Fruit fly (Drosophila melanogaster) whole organism, wandering third instar larva: ENCODE results near the gene siz.

Experiments
- Abd-B ChIP-seq: fragments of >200 bp; optimal IDR thresholded peaks from 2 replicates; lab custom pipeline; 2017; ENCODE audit warnings: missing biosample characterization, missing genetic modification characterization
- CG32264 ChIP-seq: fragments of 200-800 bp; sonication (Bioruptor generic); optimal IDR thresholded peaks from 2 replicates; lab custom pipeline; 2016; ENCODE audit warnings: missing biosample characterization, missing genetic modification characterization
- CG9705 ChIP-seq: fragments of 200-800 bp; sonication (Bioruptor generic); optimal IDR thresholded peaks from 2 replicates; lab custom pipeline; 2018; ENCODE audit warnings: missing biosample characterization, mild to moderate bottlenecking, missing genetic modification characterization
- CrebA ChIP-seq: fragments of 200-800 bp; sonication (Bioruptor generic); optimal IDR thresholded peaks from 2 replicates; lab custom pipeline; 2016; ENCODE audit warnings: missing biosample characterization, mild to moderate bottlenecking, missing genetic modification characterization, borderline replicate concordance
- Dfd ChIP-seq: fragments of >200 bp; optimal IDR thresholded peaks from 2 replicates; lab custom pipeline; 2017; ENCODE audit warnings: missing biosample characterization, missing genetic modification characterization
- Dif ChIP-seq: fragments of 200-275, 200-300 bp; sonication (Bioruptor generic); optimal IDR thresholded peaks from 2 replicates; lab custom pipeline; 2018; ENCODE audit warnings: missing biosample characterization, missing genetic modification characterization; ENCODE audit not compliant: partially characterized antibody
- GATAd ChIP-seq: sonication (Bioruptor generic); optimal IDR thresholded peaks from 2 replicates; lab custom pipeline; 2016; ENCODE audit warnings: missing biosample characterization, missing genetic modification characterization
- HLH106 ChIP-seq: fragments of 200-800 bp; optimal IDR thresholded peaks from 3 replicates; lab custom pipeline; 2019; ENCODE audit warnings: missing biosample characterization, mild to moderate bottlenecking, missing genetic modification characterization, moderate library complexity
- Hnf4 ChIP-seq: fragments of 200-800 bp; sonication (Bioruptor generic); optimal IDR thresholded peaks from 2 replicates; lab custom pipeline; 2016; ENCODE audit warnings: missing biosample characterization, mild to moderate bottlenecking, missing genetic modification characterization
- Hr78 ChIP-seq: fragments of >200 bp; optimal IDR thresholded peaks from 2 replicates; lab custom pipeline; 2017; ENCODE audit warnings: missing biosample characterization, missing genetic modification characterization
- Hr83 ChIP-seq: fragments of 200-300 bp; sonication (Bioruptor generic); optimal IDR thresholded peaks from 2 replicates; lab custom pipeline; 2016; ENCODE audit warnings: missing biosample characterization, mild to moderate bottlenecking, missing genetic modification characterization, moderate library complexity; ENCODE audit not compliant: poor library complexity, severe bottlenecking
- Jra ChIP-seq: sonication (Bioruptor generic); optimal IDR thresholded peaks from 2 replicates; lab custom pipeline; 2016; ENCODE audit warnings: missing biosample characterization, missing genetic modification characterization
- Mio ChIP-seq: sonication (Bioruptor generic); optimal IDR thresholded peaks from 2 replicates; lab custom pipeline; 2016; ENCODE audit warnings: missing biosample characterization, missing genetic modification characterization
- Myc ChIP-seq: fragments of >200 bp; optimal IDR thresholded peaks from 2 replicates; lab custom pipeline; 2017
- N ChIP-seq: fragments of >200 bp; optimal IDR thresholded peaks from 2 replicates; lab custom pipeline; 2018; ENCODE audit warnings: missing biosample characterization, missing external identifiers, missing genetic modification characterization
- OdsH ChIP-seq: fragments of 200-800 bp; sonication (Bioruptor generic); optimal IDR thresholded peaks from 2 replicates; lab custom pipeline; 2016; ENCODE audit warnings: missing biosample characterization, mild to moderate bottlenecking, missing genetic modification characterization
- Rel ChIP-seq, 2 experiments: fragments of 200-800 bp; sonication (Bioruptor generic) in 1 of 2; optimal IDR thresholded peaks; 2 replicates in 1 of 2; 3 replicates in 1 of 2; lab custom pipeline; 2016 to 2019; ENCODE audit warnings: mild to moderate bottlenecking in 2 of 2, missing biosample characterization in 2 of 2, missing genetic modification characterization in 2 of 2, moderate library complexity in 1 of 2
- Sp1 ChIP-seq: fragments of 200-800 bp; sonication (Bioruptor generic); optimal IDR thresholded peaks from 3 replicates; lab custom pipeline; 2019; ENCODE audit warnings: missing biosample characterization, mild to moderate bottlenecking, missing genetic modification characterization, moderate library complexity
- Vsx2 ChIP-seq: fragments of 200-300, 225-300 bp; sonication (Bioruptor generic); optimal IDR thresholded peaks from 2 replicates; lab custom pipeline; 2018; ENCODE audit warnings: missing biosample characterization, missing genetic modification characterization; ENCODE audit not compliant: partially characterized antibody
- br ChIP-seq: fragments of 200-800 bp; sonication (Bioruptor generic); optimal IDR thresholded peaks from 2 replicates; lab custom pipeline; 2016; ENCODE audit warnings: missing biosample characterization, missing genetic modification characterization
- brk ChIP-seq: fragments of 200-800 bp; sonication (Bioruptor generic); optimal IDR thresholded peaks from 2 replicates; lab custom pipeline; 2016; ENCODE audit warnings: missing biosample characterization, mild to moderate bottlenecking, missing genetic modification characterization
- dl ChIP-seq, 2 experiments: fragments of 175-275, 200-275 bp in 1 of 2; fragments of 200-275 bp in 1 of 2; sonication (Bioruptor generic); optimal IDR thresholded peaks; lab custom pipeline; 2018; ENCODE audit warnings: mild to moderate bottlenecking in 2 of 2, missing biosample characterization in 2 of 2, missing genetic modification characterization in 2 of 2, moderate library complexity in 2 of 2; ENCODE audit not compliant: partially characterized antibody in 2 of 2, insufficient read depth in 1 of 2
- dmrt93B ChIP-seq: fragments of 200-800 bp; sonication (Bioruptor generic); optimal IDR thresholded peaks from 2 replicates; lab custom pipeline; 2018; ENCODE audit warnings: missing biosample characterization, mild to moderate bottlenecking, missing genetic modification characterization
- dsf ChIP-seq: sonication (Bioruptor generic); optimal IDR thresholded peaks from 2 replicates; lab custom pipeline; 2016; ENCODE audit warnings: missing biosample characterization, missing genetic modification characterization, borderline replicate concordance
- ey ChIP-seq: fragments of 200-800 bp; sonication (Bioruptor generic); optimal IDR thresholded peaks from 2 replicates; lab custom pipeline; 2016; ENCODE audit warnings: missing biosample characterization, missing genetic modification characterization
- foxo ChIP-seq, 2 experiments: fragments of 200-800 bp; sonication (Bioruptor generic); optimal IDR thresholded peaks; 2 replicates in 1 of 2; 3 replicates in 1 of 2; lab custom pipeline; 2016 to 2017; ENCODE audit warnings: missing biosample characterization in 2 of 2, missing genetic modification characterization in 2 of 2
- fru ChIP-seq: fragments of 200-800 bp; sonication (Bioruptor generic); optimal IDR thresholded peaks from 3 replicates; lab custom pipeline; 2016; ENCODE audit warnings: missing biosample characterization, mild to moderate bottlenecking, missing genetic modification characterization
- h ChIP-seq: fragments of 200-800 bp; sonication (Bioruptor generic); optimal IDR thresholded peaks from 3 replicates; lab custom pipeline; 2016; ENCODE audit warnings: missing biosample characterization, mild to moderate bottlenecking, missing genetic modification characterization
- jim ChIP-seq: fragments of 175-275, 200-325 bp; sonication (Bioruptor generic); optimal IDR thresholded peaks from 2 replicates; lab custom pipeline; 2016; ENCODE audit warnings: missing biosample characterization, mild to moderate bottlenecking, missing genetic modification characterization
- lola ChIP-seq: fragments of >200 bp; optimal IDR thresholded peaks from 2 replicates; lab custom pipeline; 2017; ENCODE audit warnings: missing biosample characterization, missing genetic modification characterization
- pan ChIP-seq: fragments of >200 bp; optimal IDR thresholded peaks from 2 replicates; lab custom pipeline; 2017
- psq ChIP-seq: fragments of 200-800 bp; sonication (Bioruptor generic); optimal IDR thresholded peaks from 3 replicates; lab custom pipeline; 2017; ENCODE audit warnings: missing biosample characterization, mild to moderate bottlenecking, missing genetic modification characterization, moderate library complexity
- rgr ChIP-seq: fragments of 200-800 bp; sonication (Bioruptor generic); optimal IDR thresholded peaks from 3 replicates; lab custom pipeline; 2016; ENCODE audit warnings: missing biosample characterization, mild to moderate bottlenecking, missing genetic modification characterization
- sage ChIP-seq: fragments of 200-800 bp; sonication (Bioruptor generic); optimal IDR thresholded peaks from 2 replicates; lab custom pipeline; 2016; ENCODE audit warnings: missing biosample characterization, mild to moderate bottlenecking, missing genetic modification characterization
- sv ChIP-seq: fragments of 200-800 bp; sonication (Bioruptor generic); optimal IDR thresholded peaks from 3 replicates; lab custom pipeline; 2016; ENCODE audit warnings: missing biosample characterization, missing genetic modification characterization
- tai ChIP-seq: sonication (Bioruptor generic); optimal IDR thresholded peaks from 2 replicates; lab custom pipeline; 2016; ENCODE audit warnings: missing biosample characterization, missing genetic modification characterization
- usp ChIP-seq: fragments of >200 bp; optimal IDR thresholded peaks from 2 replicates; lab custom pipeline; 2017; ENCODE audit warnings: missing biosample characterization, missing genetic modification characterization
- woc ChIP-seq: sonication (Bioruptor generic); optimal IDR thresholded peaks from 2 replicates; lab custom pipeline; 2016; ENCODE audit warnings: missing biosample characterization, mild to moderate bottlenecking, missing genetic modification characterization

The siz gene

DNA sequence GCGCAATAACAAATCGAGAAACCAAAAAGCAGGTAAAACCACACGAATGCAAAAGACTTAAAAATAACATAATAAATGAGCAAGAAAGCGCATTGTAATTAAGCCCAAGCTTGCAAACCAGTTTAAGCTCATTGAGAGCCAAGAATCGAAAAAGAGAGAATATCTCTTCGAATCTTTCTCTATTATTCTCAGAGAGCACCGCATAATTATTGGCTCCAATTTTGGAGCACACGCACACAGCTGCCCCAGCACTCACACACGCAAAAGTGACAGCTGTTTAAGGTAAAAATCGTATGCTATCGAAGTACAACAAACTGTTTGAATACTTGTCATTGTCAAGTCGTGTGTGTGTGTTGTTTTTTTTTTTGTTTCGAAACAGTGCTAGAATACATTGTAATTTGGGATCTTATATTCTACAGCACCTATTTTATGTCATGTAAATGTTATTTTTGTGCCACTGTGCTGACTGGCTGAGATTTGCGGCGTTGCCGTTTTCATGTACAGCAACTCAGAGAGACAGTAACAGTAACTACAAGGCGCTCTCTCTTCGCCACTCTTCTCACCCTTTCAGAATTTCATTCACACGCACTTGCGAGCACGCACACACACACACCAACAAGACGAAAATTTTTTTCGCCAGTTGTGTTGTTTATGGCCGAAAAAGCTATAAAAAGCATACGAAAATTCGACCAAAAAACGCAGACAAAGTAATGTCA lies 24.8 kb upstream of the siz start (continued):
- TF ChIP-seq pan (lab: Kevin White, UChicago) (no peak), GATAd (GFP tag; lab: Kevin White, UChicago) (no peak), h (peak; percentile 87), dmrt93B (GFP tag; lab: Kevin White, UChicago) (peak; percentile 31), brk (GFP tag; lab: Kevin White, UChicago) (peak; percentile 42), Jra (peak; percentile 52), foxo (GFP tag; optimal IDR thresholded peaks at IDR 0.05; lab: Kevin White, UChicago) (peak in 1 of 2 experiments; percentile 84)
- TF ChIP-seq, all 38 proteins: peak for 22

DNA sequence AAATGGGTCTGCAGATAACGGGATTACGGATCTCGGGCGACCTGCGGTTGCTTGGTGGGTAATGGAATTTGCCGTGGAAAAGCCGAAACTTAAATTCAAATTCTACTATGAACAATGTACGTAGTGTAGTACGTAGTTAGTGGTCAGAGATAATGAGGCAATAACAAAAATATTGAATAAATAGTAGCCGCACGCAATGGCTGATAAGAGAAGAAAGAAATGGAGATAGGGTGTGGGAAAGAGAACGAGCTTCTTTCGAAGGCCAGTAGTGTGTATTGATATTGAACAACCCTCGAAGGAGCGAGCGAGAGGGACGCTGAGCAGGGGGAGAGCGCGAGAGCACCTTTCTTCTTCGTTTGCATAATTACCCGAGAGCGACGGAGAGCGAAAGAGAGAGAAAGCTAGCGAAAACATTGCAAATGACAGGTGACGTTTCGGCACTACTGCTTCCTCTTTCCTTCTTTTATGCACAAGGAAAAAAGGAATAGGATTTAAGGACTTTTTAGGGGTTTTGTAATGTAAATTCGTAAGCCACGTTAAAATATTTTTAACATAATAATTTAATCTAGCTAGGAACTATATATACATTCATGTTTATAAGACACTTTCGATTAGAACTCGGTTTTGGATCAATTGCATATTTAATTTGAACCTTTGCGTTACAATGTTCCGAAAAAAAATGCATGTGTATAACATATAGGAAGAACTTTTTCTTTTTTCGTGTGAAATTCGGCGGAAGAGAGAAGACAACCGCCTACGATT lies 23.3 kb upstream of the siz start:
- TF ChIP-seq pan (lab: Kevin White, UChicago), result no peak
- TF ChIP-seq Myc (lab: Kevin White, UChicago), result no peak
- TF ChIP-seq dl (GFP tag; optimal IDR thresholded peaks at IDR 0.05; lab: Kevin White, UChicago; ENCODE audit: insufficient read depth in 1 of 2, partially characterized antibody in 2 of 2), result peak; percentile 61 to 65
- TF ChIP-seq br (GFP tag; lab: Kevin White, UChicago), result no peak
- TF ChIP-seq rgr (GFP tag; lab: Kevin White, UChicago), result peak; percentile 23
- no peak for TF ChIP-seq CG32264 (GFP tag; lab: Kevin White, UChicago)
- no peak for TF ChIP-seq HLH106 (tag; lab: Kevin White, UChicago)
- TF ChIP-seq Vsx2 (GFP tag; lab: Kevin White, UChicago), result no peak
- TF ChIP-seq brk (GFP tag; lab: Kevin White, UChicago), result no peak
- TF ChIP-seq Mio (GFP tag; lab: Kevin White, UChicago), result no peak
- no peak for TF ChIP-seq lola (GFP tag; lab: Kevin White, UChicago)
- TF ChIP-seq foxo (GFP tag; optimal IDR thresholded peaks at IDR 0.05; lab: Kevin White, UChicago), result peak in 1 of 2 experiments; percentile 10
- no peak for TF ChIP-seq usp (GFP tag; lab: Kevin White, UChicago)
- no peak for TF ChIP-seq Jra
- TF ChIP-seq Hr83 (GFP tag; lab: Kevin White, UChicago), result no peak
- no peak for TF ChIP-seq CrebA
- TF ChIP-seq dsf (GFP tag; lab: Kevin White, UChicago), result no peak
- no peak for TF ChIP-seq OdsH (GFP tag; lab: Kevin White, UChicago)
- TF ChIP-seq Hr78 (GFP tag; lab: Kevin White, UChicago), result no peak
- TF ChIP-seq Dfd, result no peak
- TF ChIP-seq Rel (GFP tag; optimal IDR thresholded peaks at IDR 0.05; lab: Kevin White, UChicago), result no peak
- no peak for TF ChIP-seq Rel (tag; optimal IDR thresholded peaks at IDR 0.05; lab: Kevin White, UChicago)
- TF ChIP-seq sage, result no peak
- no peak for TF ChIP-seq tai (GFP tag; lab: Kevin White, UChicago)
- TF ChIP-seq CG9705 (GFP tag; lab: Kevin White, UChicago), result no peak
- peak; percentile 22 for TF ChIP-seq woc (GFP tag; lab: Kevin White, UChicago)
- no peak for TF ChIP-seq N (GFP tag; lab: Kevin White, UChicago)
- no peak for TF ChIP-seq psq (GFP tag; lab: Kevin White, UChicago)
- TF ChIP-seq fru (GFP tag; lab: Kevin White, UChicago), result no peak
- TF ChIP-seq ey (GFP tag; lab: Kevin White, UChicago), result peak; percentile 17
- TF ChIP-seq jim, result no peak
- TF ChIP-seq sv (GFP tag; lab: Kevin White, UChicago), result no peak
- no peak for TF ChIP-seq Sp1 (GFP tag; lab: Kevin White, UChicago)
- no peak for TF ChIP-seq h
- no peak for TF ChIP-seq dmrt93B (GFP tag; lab: Kevin White, UChicago)
- TF ChIP-seq Hnf4, result no peak
- peak; percentile 85 for TF ChIP-seq Dif (GFP tag; lab: Kevin White, UChicago)
- no peak for TF ChIP-seq Abd-B (GFP tag; lab: Kevin White, UChicago)
- no peak for TF ChIP-seq GATAd (GFP tag; lab: Kevin White, UChicago)
